Worm (Caenorhabditis elegans) whole organism, midembryonic: ENCODE measurements around the gene mvk-1.

Experiments
- cog-1 ChIP-seq: sonication (generic microtip); optimal IDR thresholded peaks from 2 replicates; lab custom pipeline; 2016; ENCODE audit warnings: missing genetic modification characterization, missing compliant biosample characterization
- flt-1 ChIP-seq: fragments of 200-800 bp; sonication (Bioruptor generic); IDR thresholded peaks from 2 replicates; pipeline ENCODE4 v1.3.6; 2022; ENCODE audit warnings: missing genetic modification characterization, missing compliant biosample characterization
- med-1 ChIP-seq: sonication (generic microtip); optimal IDR thresholded peaks from 2 replicates; lab custom pipeline; 2017; ENCODE audit warnings: missing genetic modification characterization, mild to moderate bottlenecking, missing compliant biosample characterization, antibody characterized with exemption, missing genetic modification reagents; ENCODE audit not compliant: insufficient read depth
- ref-1 ChIP-seq: fragments of 200-800 bp; sonication (Bioruptor generic); conservative IDR thresholded peaks from 2 replicates; pipeline ENCODE4 v1.3.6; 2022; ENCODE audit warnings: missing genetic modification reagents, missing genetic modification characterization, missing compliant biosample characterization
- tab-1 ChIP-seq: fragments of 200-800 bp; sonication (Bioruptor generic); IDR thresholded peaks from 2 replicates; pipeline ENCODE4 v1.3.6; 2022; ENCODE audit warnings: missing genetic modification characterization, missing compliant biosample characterization
- ztf-23 ChIP-seq: fragments of 200-800 bp; sonication (Bioruptor generic); IDR thresholded peaks from 2 replicates; pipeline ENCODE4 v1.3.6; 2022; ENCODE audit warnings: missing genetic modification reagents, missing genetic modification characterization, missing compliant biosample characterization
- ztf-29 ChIP-seq: fragments of 200-800 bp; sonication (Bioruptor generic); IDR thresholded peaks from 2 replicates; pipeline ENCODE4 v1.3.6; 2022; ENCODE audit warnings: missing genetic modification reagents, missing genetic modification characterization, missing compliant biosample characterization

DNA sequence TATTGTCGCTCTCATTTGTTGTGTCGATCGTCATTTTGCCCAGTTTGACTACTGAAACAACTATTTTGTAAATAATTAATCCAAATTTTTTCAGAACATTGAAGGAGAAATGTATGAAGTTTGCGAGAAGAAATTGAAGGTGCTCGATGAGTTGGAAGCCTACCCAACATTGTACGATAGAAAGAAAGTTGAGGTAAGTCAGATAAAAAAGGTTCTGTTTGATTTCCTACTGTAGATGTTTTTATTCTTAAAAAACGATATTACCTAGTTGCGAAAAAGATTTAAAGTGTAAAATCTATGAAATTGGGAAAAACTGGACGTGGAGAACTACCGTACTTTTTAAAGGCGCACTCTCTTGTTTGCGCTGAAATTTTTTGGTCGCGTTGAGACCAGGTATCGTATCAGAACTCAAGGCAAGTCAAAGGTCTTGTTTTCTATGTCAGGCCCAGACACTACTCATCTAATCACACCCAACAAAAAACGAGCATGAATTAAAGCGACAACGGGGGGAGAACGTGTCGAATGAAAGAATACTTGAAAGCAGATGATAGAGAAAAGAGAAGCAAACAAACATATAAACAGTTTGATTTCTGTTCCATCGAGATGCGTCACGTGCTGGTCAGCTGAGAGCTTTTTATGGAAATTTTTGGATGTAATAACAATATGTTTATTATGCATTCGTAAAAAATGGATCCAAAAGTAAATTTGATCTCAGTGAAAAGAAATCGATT lies 32.6 kb upstream of the mvk-1 start, which contains the start of gene efk-1:
- no peak for TF ChIP-seq ref-1
- no peak for TF ChIP-seq ztf-23 (GFP tag; lab: Robert Waterston, UW)
- TF ChIP-seq ztf-29 (GFP tag; lab: Robert Waterston, UW): no peak
- TF ChIP-seq cog-1: no peak
- TF ChIP-seq tab-1 (GFP tag; lab: Robert Waterston, UW): no peak
- TF ChIP-seq med-1 (GFP tag; lab: Kevin White, UChicago): no peak
- TF ChIP-seq flt-1 (GFP tag; lab: Robert Waterston, UW): no peak
